Worm (Caenorhabditis elegans): ENCODE results near the gene W04G3.7.

ce11 chrX:11088952-11089351 is 3.9 kb upstream of the W04G3.7 start, which contains the start of gene W04G3.11:
- TF ChIP-seq ets-4 (tag; optimal IDR thresholded peaks at IDR 0.05) (no peak), tbx-2 (tag; optimal IDR thresholded peaks at IDR 0.05) (no peak), hlh-6 (tag; optimal IDR thresholded peaks at IDR 0.05) (no peak), nhr-11 (tag; optimal IDR thresholded peaks at IDR 0.05) (no peak), tbx-7 (tag; optimal IDR thresholded peaks at IDR 0.05) (no peak), ceh-24 (tag; optimal IDR thresholded peaks at IDR 0.05) (no peak)

All from whole organism, late embryonic.